Worm (Caenorhabditis elegans): ENCODE results near the gene srh-97.

ce11 chrV:17030430-17030829, 13.5 kb downstream of the srh-97 start:
- TF ChIP-seq him-1 (tag; optimal IDR thresholded peaks at IDR 0.05), result no peak
- TF ChIP-seq ama-1 (optimal IDR thresholded peaks at IDR 0.05), result no peak
- no peak for TF ChIP-seq ama-1 (GFP tag; optimal IDR thresholded peaks at IDR 0.05)
- TF ChIP-seq lsy-27 (tag; optimal IDR thresholded peaks at IDR 0.05; ENCODE audit: borderline replicate concordance, insufficient read depth), result no peak
- TF ChIP-seq ekl-4 (GFP tag; IDR thresholded peaks at IDR 0.05), result no peak
- no peak for TF ChIP-seq chd-7 (tag; optimal IDR thresholded peaks at IDR 0.05)
- no peak for TF ChIP-seq F22D6.2 (tag; optimal IDR thresholded peaks at IDR 0.05)
- TF ChIP-seq dpl-1 (GFP tag; optimal IDR thresholded peaks at IDR 0.05), result no peak
- TF ChIP-seq unc-62 (GFP tag; optimal IDR thresholded peaks at IDR 0.05), result no peak
- no peak for TF ChIP-seq unc-130 (GFP tag; optimal IDR thresholded peaks at IDR 0.05)
- TF ChIP-seq hmg-1.2 (GFP tag; IDR thresholded peaks at IDR 0.05), result no peak
- TF ChIP-seq ceh-100 (GFP tag; IDR thresholded peaks at IDR 0.05), result no peak
- no peak for TF ChIP-seq cebp-1 (GFP tag; IDR thresholded peaks at IDR 0.05)
- TF ChIP-seq cebp-1 (tag; optimal IDR thresholded peaks at IDR 0.05), result no peak
- no peak for TF ChIP-seq snpc-4 (GFP tag; optimal IDR thresholded peaks at IDR 0.05)
- TF ChIP-seq snpc-4 (tag; optimal IDR thresholded peaks at IDR 0.05), result no peak
